Worm (Caenorhabditis elegans) whole organism, mixed stage, embryonic: ENCODE data around the gene F40G12.11.

ENCODE experiments used
- bed-3 ChIP-seq: fragments of 200-800 bp; sonication (Bioruptor generic); optimal IDR thresholded peaks from 3 replicates; lab custom pipeline; 2018; ENCODE audit warnings: mild to moderate bottlenecking, missing genetic modification characterization, moderate library complexity, missing compliant biosample characterization
- blmp-1 ChIP-seq: fragments of 150-350 bp; optimal IDR thresholded peaks from 2 replicates; lab custom pipeline; 2014; ENCODE audit warnings: missing biosample characterization, missing genetic modification characterization
- ceh-39 ChIP-seq: fragments of 150-350 bp; optimal IDR thresholded peaks from 2 replicates; lab custom pipeline; 2014; ENCODE audit warnings: missing biosample characterization, missing genetic modification characterization
- drap-1 ChIP-seq: fragments of 200-800 bp; sonication (Bioruptor generic); optimal IDR thresholded peaks from 3 replicates; lab custom pipeline; 2018; ENCODE audit warnings: mild to moderate bottlenecking, missing genetic modification characterization, missing compliant biosample characterization
- elt-3 ChIP-seq: fragments of 150-350 bp; optimal IDR thresholded peaks from 2 replicates; lab custom pipeline; 2014; ENCODE audit warnings: missing biosample characterization, missing genetic modification characterization
- flh-1 ChIP-seq: fragments of 200-800 bp; sonication (Bioruptor generic); optimal IDR thresholded peaks from 2 replicates; lab custom pipeline; 2018; ENCODE audit warnings: mild to moderate bottlenecking, missing genetic modification characterization, moderate library complexity, missing compliant biosample characterization
- hlh-1 ChIP-seq: fragments of 150-350 bp; optimal IDR thresholded peaks from 2 replicates; lab custom pipeline; 2014; ENCODE audit warnings: missing biosample characterization, missing genetic modification reagents, missing genetic modification characterization
- lsy-2 ChIP-seq: fragments of 150-350 bp; optimal IDR thresholded peaks from 2 replicates; lab custom pipeline; 2014; ENCODE audit warnings: missing biosample characterization, missing genetic modification characterization
- mab-5 ChIP-seq: fragments of 150-350 bp; optimal IDR thresholded peaks from 2 replicates; lab custom pipeline; 2014; ENCODE audit warnings: missing biosample characterization, missing genetic modification characterization
- mep-1 ChIP-seq: fragments of 150-350 bp; optimal IDR thresholded peaks from 2 replicates; lab custom pipeline; 2017; ENCODE audit warnings: missing biosample characterization, missing genetic modification reagents, missing genetic modification characterization, inconsistent platforms
- mls-2 ChIP-seq: sonication (generic microtip); optimal IDR thresholded peaks from 2 replicates; lab custom pipeline; 2016; ENCODE audit warnings: mild to moderate bottlenecking, missing genetic modification characterization, moderate library complexity, missing compliant biosample characterization
- nhr-12 ChIP-seq: fragments of 150-350 bp; optimal IDR thresholded peaks from 2 replicates; lab custom pipeline; 2014; ENCODE audit warnings: missing biosample characterization, missing genetic modification characterization
- nhr-237 ChIP-seq: fragments of 150-350 bp; optimal IDR thresholded peaks from 2 replicates; lab custom pipeline; 2014; ENCODE audit warnings: missing biosample characterization, missing genetic modification characterization
- nhr-28 ChIP-seq: fragments of 150-350 bp; optimal IDR thresholded peaks from 2 replicates; lab custom pipeline; 2014; ENCODE audit warnings: missing biosample characterization, missing genetic modification characterization
- snpc-4 ChIP-seq: fragments of 150-350 bp; optimal IDR thresholded peaks from 2 replicates; lab custom pipeline; 2014; ENCODE audit warnings: missing biosample characterization, missing genetic modification characterization
- sptf-1 ChIP-seq: sonication (generic microtip); optimal IDR thresholded peaks from 2 replicates; lab custom pipeline; 2017; ENCODE audit warnings: mild to moderate bottlenecking, missing genetic modification characterization, moderate library complexity, missing compliant biosample characterization
- unc-39 ChIP-seq: fragments of 150-350 bp; optimal IDR thresholded peaks from 2 replicates; lab custom pipeline; 2014; ENCODE audit warnings: missing biosample characterization, missing genetic modification characterization
- zip-8 ChIP-seq: fragments of 150-350 bp; optimal IDR thresholded peaks from 2 replicates; lab custom pipeline; 2014; ENCODE audit warnings: missing biosample characterization, missing genetic modification characterization
- ztf-11 ChIP-seq: fragments of 150-350 bp; optimal IDR thresholded peaks from 2 replicates; lab custom pipeline; 2014; ENCODE audit warnings: missing biosample characterization, missing genetic modification characterization

Gene F40G12.11

DNA sequence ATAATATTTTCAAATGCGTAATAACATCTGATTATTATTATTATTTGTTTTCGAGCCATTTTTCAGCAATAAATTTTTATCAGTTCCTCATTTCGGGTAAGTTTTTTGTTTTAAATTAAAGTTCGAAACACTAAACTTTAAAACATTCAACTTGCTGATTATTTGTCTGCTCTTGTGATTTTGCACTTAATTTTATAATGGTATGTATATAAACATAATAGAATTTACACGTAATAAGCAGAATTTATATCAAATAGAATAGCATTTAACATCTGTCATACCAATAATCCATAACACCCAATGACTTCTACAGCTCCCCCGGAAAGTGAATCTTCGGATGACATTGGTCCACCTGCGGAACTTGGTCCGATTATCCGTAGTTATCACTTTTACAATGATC is 47.1 kb downstream of the F40G12.11 start, which contains the start of gene srm-4:
TSS of gene srm-4 (plus strand) at position 301 of the 400 bp plus-strand sequence.
- TF ChIP-seq ztf-11, result no peak
- TF ChIP-seq elt-3 (tag; lab: Kevin White, UChicago), result no peak
- TF ChIP-seq hlh-1 (tag; lab: Kevin White, UChicago), result no peak

DNA sequence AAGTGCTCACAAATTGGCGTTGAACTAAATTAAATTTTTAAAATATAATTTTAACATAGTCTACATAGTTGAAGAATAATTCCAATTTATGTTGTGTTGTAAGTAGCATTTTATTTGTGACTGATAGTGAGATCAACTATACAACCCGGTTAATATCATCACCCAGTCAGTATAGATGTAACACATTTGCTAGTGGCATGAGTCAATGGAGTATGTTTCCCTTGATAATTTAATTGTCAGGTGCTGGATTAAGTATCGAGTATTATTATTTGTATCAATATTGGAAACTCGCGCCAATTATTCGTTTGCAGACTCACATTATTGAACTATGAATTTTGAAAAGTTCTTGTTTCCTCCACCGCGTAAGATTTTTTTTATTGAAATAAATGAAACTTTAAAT is 48.9 kb downstream of the F40G12.11 start, which contains the start of gene srm-5:
TSS of gene srm-5 (plus strand) at position 301 of the 400 bp plus-strand sequence.
- TF ChIP-seq unc-39 (tag; lab: Kevin White, UChicago) (no peak), mab-5 (tag; lab: Kevin White, UChicago) (no peak), zip-8 (tag; lab: Kevin White, UChicago) (no peak), elt-3 (tag; lab: Kevin White, UChicago) (no peak), flh-1 (no peak), blmp-1 (tag; lab: Kevin White, UChicago) (no peak), lsy-2 (tag; lab: Kevin White, UChicago) (no peak), mls-2 (tag; lab: Kevin White, UChicago) (no peak), sptf-1 (tag; lab: Kevin White, UChicago) (no peak), ceh-39 (tag; lab: Kevin White, UChicago) (no peak), nhr-28 (tag; lab: Kevin White, UChicago) (no peak), nhr-12 (no peak)

DNA sequence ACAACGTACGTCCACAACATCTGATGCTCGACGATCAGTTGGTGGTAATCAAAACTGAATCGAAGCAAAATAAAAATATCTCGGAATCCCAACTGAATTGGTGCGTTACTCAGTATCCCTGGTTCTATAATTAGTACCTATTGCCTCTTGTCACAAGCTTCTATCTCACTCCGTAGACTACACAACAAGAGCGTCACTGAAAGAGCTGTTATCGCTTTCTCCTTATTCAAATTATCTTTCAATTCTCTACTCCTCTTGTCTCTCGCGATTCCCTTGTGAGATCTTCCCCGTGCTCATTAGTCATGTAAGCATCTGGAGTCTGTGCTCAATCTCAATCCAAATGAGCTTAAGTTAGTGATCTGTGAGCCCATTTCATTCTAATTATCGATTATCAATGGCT is 50.7 kb downstream of the F40G12.11 start, which contains the start of gene srm-6:
TSS of gene srm-6 (plus strand) at position 301 of the 400 bp plus-strand sequence.
- TF ChIP-seq mep-1 (tag; lab: Kevin White, UChicago) (no peak), drap-1 (GFP tag; lab: Kevin White, UChicago) (no peak), snpc-4 (tag; lab: Kevin White, UChicago) (no peak), bed-3 (GFP tag; lab: Kevin White, UChicago) (no peak), nhr-237 (tag; lab: Kevin White, UChicago) (no peak), sptf-1 (tag; lab: Kevin White, UChicago) (no peak), lsy-2 (tag; lab: Kevin White, UChicago) (no peak)
